Fruit fly (Drosophila melanogaster) whole organism, embryonic: Measurements from ENCODE around the gene Hph.
A peak's percentile ranks its signal among the peaks of the same experiment; 100 is the strongest.

Experiments used
- Antp ChIP-seq: fragments of 200-800 bp; sonication (Bioruptor generic); optimal IDR thresholded peaks from 3 replicates; lab custom pipeline; 2016; ENCODE audit warnings: missing biosample characterization, missing genetic modification characterization
- CG14965 ChIP-seq: fragments of 200-800 bp; sonication (Bioruptor generic); optimal IDR thresholded peaks from 2 replicates; lab custom pipeline; 2016; ENCODE audit warnings: missing biosample characterization, missing genetic modification characterization, borderline replicate concordance
- CG1647 ChIP-seq: fragments of 200-800 bp; sonication (Bioruptor generic); optimal IDR thresholded peaks from 3 replicates; lab custom pipeline; 2016; ENCODE audit warnings: missing biosample characterization, missing genetic modification characterization
- CG17186 ChIP-seq: fragments of 200-800 bp; sonication (Bioruptor generic); optimal IDR thresholded peaks from 3 replicates; lab custom pipeline; 2017; ENCODE audit warnings: missing biosample characterization, missing genetic modification reagents, missing genetic modification characterization
- CG17568 ChIP-seq: fragments of 200-800 bp; sonication (Bioruptor generic); optimal IDR thresholded peaks from 2 replicates; lab custom pipeline; 2018; ENCODE audit warnings: missing biosample characterization, mild to moderate bottlenecking, missing genetic modification characterization, moderate library complexity
- CG17612 ChIP-seq: fragments of 200-800 bp; sonication (Bioruptor generic); IDR thresholded peaks from 2 replicates; pipeline ENCODE4 v1.3.6; 2022; ENCODE audit warnings: missing biosample characterization, missing genetic modification characterization
- CG3407 ChIP-seq: fragments of 200-800 bp; sonication (Bioruptor generic); optimal IDR thresholded peaks from 2 replicates; lab custom pipeline; 2018; ENCODE audit warnings: missing biosample characterization, mild to moderate bottlenecking, missing genetic modification characterization
- CG34376 ChIP-seq: fragments of 200-800 bp; sonication (Bioruptor generic); optimal IDR thresholded peaks from 2 replicates; lab custom pipeline; 2018; ENCODE audit warnings: missing biosample characterization, mild to moderate bottlenecking, missing genetic modification characterization
- CG42726 ChIP-seq: fragments of 200-800 bp; sonication (Bioruptor generic); IDR thresholded peaks from 2 replicates; pipeline ENCODE4 v1.3.6; 2022; ENCODE audit warnings: missing biosample characterization, missing genetic modification characterization; ENCODE audit not compliant: partially characterized antibody
- CG4360 ChIP-seq: fragments of 200-800 bp; sonication (Bioruptor generic); IDR thresholded peaks from 2 replicates; pipeline ENCODE4 v1.3.6; 2022; ENCODE audit warnings: missing biosample characterization, missing genetic modification characterization
- CG4424 ChIP-seq: fragments of 200-800 bp; sonication (Bioruptor generic); optimal IDR thresholded peaks from 3 replicates; lab custom pipeline; 2016; ENCODE audit warnings: missing biosample characterization, missing genetic modification characterization
- CG4820 ChIP-seq: fragments of 200-800 bp; sonication (Bioruptor generic); optimal IDR thresholded peaks from 3 replicates; lab custom pipeline; 2016; ENCODE audit warnings: missing biosample characterization, missing genetic modification characterization
- CG5953 ChIP-seq: fragments of 200-800 bp; sonication (Bioruptor generic); IDR thresholded peaks from 2 replicates; pipeline ENCODE4 v1.3.6; 2022; ENCODE audit warnings: missing biosample characterization, missing genetic modification characterization
- CG6765 ChIP-seq: fragments of 200-800 bp; sonication (Bioruptor generic); optimal IDR thresholded peaks from 3 replicates; lab custom pipeline; 2017; ENCODE audit warnings: missing biosample characterization, mild to moderate bottlenecking, missing genetic modification characterization
- CG8765 ChIP-seq: fragments of 200-800 bp; sonication (Bioruptor generic); IDR thresholded peaks from 2 replicates; pipeline ENCODE4 v1.3.6; 2022; ENCODE audit warnings: missing biosample characterization, missing genetic modification characterization
- D19A ChIP-seq: fragments of 200-800 bp; optimal IDR thresholded peaks from 3 replicates; lab custom pipeline; 2019; ENCODE audit warnings: missing biosample characterization, mild to moderate bottlenecking, missing genetic modification characterization, moderate library complexity
- Dbx ChIP-seq: fragments of 200-800 bp; sonication (Bioruptor generic); IDR thresholded peaks from 3 replicates; pipeline ENCODE4 v1.3.6; 2022; ENCODE audit warnings: missing biosample characterization, missing genetic modification characterization
- Deaf1 ChIP-seq: fragments of 200-800 bp; optimal IDR thresholded peaks from 3 replicates; lab custom pipeline; 2019; ENCODE audit warnings: missing biosample characterization, mild to moderate bottlenecking, missing genetic modification characterization, moderate library complexity
- Dll ChIP-seq: fragments of 200-800 bp; sonication (Bioruptor generic); IDR thresholded peaks from 4 replicates; pipeline ENCODE4 v1.3.6; 2022; ENCODE audit warnings: missing biosample characterization, missing genetic modification characterization; ENCODE audit not compliant: partially characterized antibody
- Dp ChIP-seq: fragments of 200-800 bp; sonication (Bioruptor generic); optimal IDR thresholded peaks from 2 replicates; lab custom pipeline; 2018; ENCODE audit warnings: missing biosample characterization, mild to moderate bottlenecking, missing genetic modification characterization, moderate library complexity
- ERR ChIP-seq: fragments of 200-800 bp; sonication (Bioruptor generic); optimal IDR thresholded peaks from 2 replicates; lab custom pipeline; 2016; ENCODE audit warnings: missing biosample characterization, missing genetic modification characterization
- Fer1 ChIP-seq: fragments of 200-800 bp; sonication (Bioruptor generic); optimal IDR thresholded peaks from 2 replicates; lab custom pipeline; 2017; ENCODE audit warnings: missing biosample characterization, mild to moderate bottlenecking, missing genetic modification characterization
- HLH54F ChIP-seq: fragments of 200-800 bp; sonication (Bioruptor generic); optimal IDR thresholded peaks from 3 replicates; lab custom pipeline; 2016; ENCODE audit warnings: missing biosample characterization, missing genetic modification characterization
- Optix ChIP-seq: fragments of 200-800 bp; sonication (Bioruptor generic); IDR thresholded peaks from 3 replicates; pipeline ENCODE4 v1.3.6; 2022; ENCODE audit warnings: missing biosample characterization, missing genetic modification characterization
- Sin3A ChIP-seq: fragments of >200 bp; optimal IDR thresholded peaks from 2 replicates; lab custom pipeline; 2018
- Sry-δ ChIP-seq: fragments of 200-800 bp; sonication (Bioruptor generic); optimal IDR thresholded peaks from 2 replicates; lab custom pipeline; 2016; ENCODE audit warnings: missing biosample characterization, missing genetic modification characterization
- Ssrp ChIP-seq: fragments of 200-800 bp; sonication (Bioruptor generic); optimal IDR thresholded peaks from 2 replicates; lab custom pipeline; 2018; ENCODE audit warnings: missing biosample characterization, mild to moderate bottlenecking, missing genetic modification characterization, moderate library complexity
- Usf ChIP-seq: fragments of 200-800 bp; sonication (Bioruptor generic); optimal IDR thresholded peaks from 2 replicates; lab custom pipeline; 2017; ENCODE audit warnings: missing genotype, missing biosample characterization, missing genetic modification characterization
- Vsx1 ChIP-seq: fragments of 200-800 bp; sonication (Bioruptor generic); optimal IDR thresholded peaks from 2 replicates; lab custom pipeline; 2017; ENCODE audit warnings: missing biosample characterization, mild to moderate bottlenecking, missing genetic modification characterization, missing genetic modification reagents
- amos ChIP-seq: fragments of 200-800 bp; sonication (Bioruptor generic); IDR thresholded peaks from 2 replicates; pipeline ENCODE4 v1.3.6; 2022; ENCODE audit warnings: missing biosample characterization, missing genetic modification characterization; ENCODE audit not compliant: partially characterized antibody
- cg ChIP-seq: fragments of 200-800 bp; sonication (Bioruptor generic); optimal IDR thresholded peaks from 3 replicates; lab custom pipeline; 2019; ENCODE audit warnings: missing biosample characterization, mild to moderate bottlenecking, missing genetic modification characterization, moderate library complexity
- ci ChIP-seq: fragments of 200-800 bp; sonication (Bioruptor generic); IDR thresholded peaks from 3 replicates; pipeline ENCODE4 v1.3.6; 2022; ENCODE audit warnings: missing biosample characterization, missing genetic modification characterization
- croc ChIP-seq: fragments of 200-800 bp; sonication (Bioruptor generic); conservative IDR thresholded peaks from 3 replicates; pipeline ENCODE4 v1.3.6; 2022; ENCODE audit warnings: missing biosample characterization, missing genetic modification characterization
- crp ChIP-seq, 2 experiments: fragments of 200-800 bp; sonication (Bioruptor generic); optimal IDR thresholded peaks; 2 replicates in 1 of 2; 3 replicates in 1 of 2; lab custom pipeline; 2017; ENCODE audit warnings: missing biosample characterization in 2 of 2, missing genetic modification characterization in 2 of 2, mild to moderate bottlenecking in 1 of 2, moderate library complexity in 1 of 2
- gsb ChIP-seq: fragments of 200-800 bp; sonication (Bioruptor generic); IDR thresholded peaks from 2 replicates; pipeline ENCODE4 v1.3.6; 2022; ENCODE audit warnings: missing biosample characterization, missing genetic modification characterization
- klu ChIP-seq: fragments of 200-800 bp; sonication (Bioruptor generic); IDR thresholded peaks from 2 replicates; pipeline ENCODE4 v1.3.6; 2022; ENCODE audit warnings: missing biosample characterization, missing genetic modification characterization
- lab ChIP-seq: fragments of 200-800 bp; sonication (Bioruptor generic); optimal IDR thresholded peaks from 3 replicates; lab custom pipeline; 2017; ENCODE audit warnings: missing biosample characterization, missing genetic modification characterization, mild to moderate bottlenecking, moderate library complexity, missing genetic modification reagents
- nerfin-2 ChIP-seq: fragments of 200-800 bp; sonication (Bioruptor generic); IDR thresholded peaks from 2 replicates; pipeline ENCODE4 v1.3.6; 2022; ENCODE audit warnings: missing biosample characterization, missing genetic modification characterization; ENCODE audit not compliant: partially characterized antibody
- scrt ChIP-seq: fragments of 200-800 bp; sonication (Bioruptor generic); optimal IDR thresholded peaks from 2 replicates; lab custom pipeline; 2018; ENCODE audit warnings: missing biosample characterization, mild to moderate bottlenecking, missing genetic modification characterization, moderate library complexity
- sd ChIP-seq: fragments of 200-800 bp; sonication (Bioruptor generic); optimal IDR thresholded peaks from 3 replicates; lab custom pipeline; 2018; ENCODE audit warnings: missing biosample characterization, mild to moderate bottlenecking, missing genetic modification characterization, moderate library complexity
- slbo ChIP-seq: fragments of 200-800 bp; sonication (Bioruptor generic); IDR thresholded peaks from 2 replicates; pipeline ENCODE4 v1.3.6; 2022; ENCODE audit warnings: missing biosample characterization, missing genetic modification characterization
- sr ChIP-seq: fragments of 200-800 bp; sonication (Bioruptor generic); IDR thresholded peaks from 3 replicates; pipeline ENCODE4 v1.3.6; 2022; ENCODE audit warnings: missing biosample characterization, missing genetic modification characterization
- ssp ChIP-seq: fragments of 200-800 bp; sonication (Bioruptor generic); IDR thresholded peaks from 2 replicates; pipeline ENCODE4 v1.3.6; 2022; ENCODE audit warnings: missing biosample characterization, missing genetic modification characterization
- tll ChIP-seq, 2 experiments: fragments of 200-800 bp in 1 of 2; fragments of >200 bp in 1 of 2; sonication (Bioruptor generic) in 1 of 2; optimal IDR thresholded peaks; 2 replicates each; lab custom pipeline; 2017 to 2019; ENCODE audit warnings: missing biosample characterization in 2 of 2, missing genetic modification characterization in 2 of 2, mild to moderate bottlenecking in 1 of 2, moderate library complexity in 1 of 2
- trh ChIP-seq: fragments of 200-800 bp; sonication (Bioruptor generic); optimal IDR thresholded peaks from 2 replicates; lab custom pipeline; 2016; ENCODE audit warnings: missing biosample characterization, missing genetic modification characterization
- unc-4 ChIP-seq: fragments of 200-800 bp; sonication (Bioruptor generic); IDR thresholded peaks from 2 replicates; pipeline ENCODE4 v1.3.6; 2022; ENCODE audit warnings: missing biosample characterization, missing genetic modification characterization; ENCODE audit not compliant: partially characterized antibody
- wdn ChIP-seq: fragments of 200-800 bp; sonication (Bioruptor generic); IDR thresholded peaks from 2 replicates; pipeline ENCODE4 v1.3.6; 2022; ENCODE audit warnings: missing biosample characterization, missing genetic modification characterization
- zen ChIP-seq: fragments of 200-800 bp; sonication (Bioruptor generic); optimal IDR thresholded peaks from 3 replicates; lab custom pipeline; 2018; ENCODE audit warnings: missing biosample characterization, mild to moderate bottlenecking, missing genetic modification characterization, moderate library complexity
- zf30C ChIP-seq: fragments of 200-800 bp; sonication (Bioruptor generic); optimal IDR thresholded peaks from 3 replicates; lab custom pipeline; 2018; ENCODE audit warnings: missing biosample characterization, mild to moderate bottlenecking, missing genetic modification characterization

Hph gene

dm6 chr3R:5282755-5283359, 26.0 kb downstream of the Hph start (continued):
- TF ChIP-seq Ssrp (tag; lab: Kevin White, UChicago) (no peak), ci (peak; percentile 75; the same call in 2 of the 3 replicates), CG42726 (GFP tag; lab: Robert Waterston, UW) (0 out of 2 replicates have a peak, but pooled peaks have one; percentile 43), slbo (GFP tag; lab: Robert Waterston, UW) (peak; percentile 71), lab (GFP tag; lab: Kevin White, UChicago) (peak; percentile 52), CG17186 (no peak), CG8765 (GFP tag; lab: Robert Waterston, UW) (peak; percentile 50; the same call in 1 of the 2 replicates), ERR (peak; percentile 24), Deaf1 (tag; lab: Kevin White, UChicago) (no peak), crp (GFP tag; optimal IDR thresholded peaks at IDR 0.05; lab: Kevin White, UChicago) (no peak), CG4424 (GFP tag; lab: Kevin White, UChicago) (no peak), trh (no peak), CG4360 (no peak; the same call in 1 of the 2 replicates), Optix (GFP tag; lab: Robert Waterston, UW) (0 out of 3 replicates have a peak, but pooled peaks have one; percentile 25), CG6765 (GFP tag; lab: Kevin White, UChicago) (no peak), gsb (peak; percentile 8; the same call in 1 of the 2 replicates), zf30C (GFP tag; lab: Kevin White, UChicago) (no peak), wdn (GFP tag; lab: Robert Waterston, UW) (0 out of 2 replicates have a peak, but pooled peaks have one; percentile 34), croc (no peak), cg (no peak), CG5953 (GFP tag; lab: Robert Waterston, UW) (no peak), scrt (GFP tag; lab: Kevin White, UChicago) (peak; percentile 88), CG17568 (GFP tag; lab: Kevin White, UChicago) (no peak), Dbx (GFP tag; lab: Robert Waterston, UW) (peak; percentile 81), Antp (peak; percentile 42), sd (tag; lab: Kevin White, UChicago) (no peak), klu (GFP tag; lab: Robert Waterston, UW) (no peak), nerfin-2 (no peak), unc-4 (peak; percentile 52), Vsx1 (GFP tag; lab: Kevin White, UChicago) (no peak), zen (tag; lab: Kevin White, UChicago) (no peak), CG1647 (GFP tag; lab: Kevin White, UChicago) (no peak), Dp (no peak), CG17612 (GFP tag; lab: Robert Waterston, UW) (0 out of 2 replicates have a peak, but pooled peaks have one; percentile 16), D19A (tag; lab: Kevin White, UChicago) (no peak), CG3407 (GFP tag; lab: Kevin White, UChicago) (no peak), Usf (GFP tag; lab: Kevin White, UChicago) (no peak), CG4820 (GFP tag; lab: Kevin White, UChicago) (no peak), CG34376 (GFP tag; lab: Kevin White, UChicago) (no peak), ssp (no peak), sr (GFP tag; lab: Robert Waterston, UW) (peak; percentile 68; the same call in 2 of the 3 replicates), Sin3A (lab: Kevin White, UChicago) (no peak), tll (GFP tag; optimal IDR thresholded peaks at IDR 0.05; lab: Kevin White, UChicago) (no peak), HLH54F (GFP tag; lab: Kevin White, UChicago) (peak; percentile 22), Fer1 (GFP tag; lab: Kevin White, UChicago) (no peak), amos (GFP tag; lab: Robert Waterston, UW) (peak; percentile 21; the same call in 1 of the 2 replicates), CG14965 (no peak), Dll (GFP tag; lab: Robert Waterston, UW) (0 out of 4 replicates have a peak, but pooled peaks have one; percentile 31), Sry-δ (GFP tag; lab: Kevin White, UChicago) (no peak)
